Worm (Caenorhabditis elegans) whole organism, late embryonic: ENCODE measurements around the gene rml-1.

ENCODE experiments used
- ama-1 ChIP-seq: fragments of 150-350 bp; optimal IDR thresholded peaks from 2 replicates; lab custom pipeline; 2014
- ceh-14 ChIP-seq: sonication (generic microtip); optimal IDR thresholded peaks from 2 replicates; lab custom pipeline; 2016; ENCODE audit warnings: missing genotype, missing genetic modification characterization, missing compliant biosample characterization
- ceh-45 ChIP-seq: fragments of 200-800 bp; sonication (Bioruptor generic); IDR thresholded peaks from 2 replicates; pipeline ENCODE4 v1.3.6; 2022; ENCODE audit warnings: missing genetic modification reagents, missing genetic modification characterization, missing compliant biosample characterization
- ets-4 ChIP-seq: sonication (generic microtip); optimal IDR thresholded peaks from 2 replicates; lab custom pipeline; 2016; ENCODE audit warnings: missing genetic modification characterization, missing compliant biosample characterization
- fkh-10 ChIP-seq: fragments of 150-350 bp; optimal IDR thresholded peaks from 2 replicates; lab custom pipeline; 2014; ENCODE audit warnings: missing biosample characterization, missing genetic modification reagents, missing genetic modification characterization
- gmeb-2 ChIP-seq: sonication (generic microtip); optimal IDR thresholded peaks from 2 replicates; lab custom pipeline; 2016; ENCODE audit warnings: missing genetic modification characterization, inconsistent platforms, missing compliant biosample characterization
- nhr-232 ChIP-seq: sonication (generic microtip); optimal IDR thresholded peaks from 2 replicates; lab custom pipeline; 2016; ENCODE audit warnings: missing genetic modification characterization, missing compliant biosample characterization
- pax-1 ChIP-seq: fragments of 150-350 bp; optimal IDR thresholded peaks from 2 replicates; lab custom pipeline; 2014; ENCODE audit warnings: missing biosample characterization, missing genetic modification characterization
- ttx-3 ChIP-seq: sonication (generic microtip); optimal IDR thresholded peaks from 2 replicates; lab custom pipeline; 2016; ENCODE audit warnings: missing genetic modification reagents, missing genetic modification characterization, missing compliant biosample characterization

- no peak for TF ChIP-seq pax-1
- no peak for TF ChIP-seq gmeb-2 (tag; lab: Kevin White, UChicago)
- no peak for TF ChIP-seq ama-1 (lab: Kevin White, UChicago)
- no peak for TF ChIP-seq fkh-10 (GFP tag; lab: Kevin White, UChicago)
- TF ChIP-seq ets-4 (tag; lab: Kevin White, UChicago): no peak
- no peak for TF ChIP-seq ceh-14 (tag; lab: Kevin White, UChicago)
- no peak for TF ChIP-seq ttx-3
- TF ChIP-seq ceh-45 (GFP tag; lab: Robert Waterston, UW): no peak
- no peak for TF ChIP-seq nhr-232 (tag; lab: Kevin White, UChicago)
These were observed 24.0 kb downstream of the rml-1 start, which contains the start of gene tyr-2 for ce11 chrIII:13743922-13744321.
